Fruit fly (Drosophila melanogaster): ENCODE data around the gene RpL28.

The RpL28 gene

dm6 chr3L:3223390-3223914 is 692 bp upstream of the RpL28 start:
- TF ChIP-seq fd85E (GFP tag; optimal IDR thresholded peaks at IDR 0.05) (no peak), Eip75B (GFP tag; optimal IDR thresholded peaks at IDR 0.05) (no peak), pdm3 (GFP tag; optimal IDR thresholded peaks at IDR 0.05) (no peak), Ets21C (GFP tag; optimal IDR thresholded peaks at IDR 0.05) (no peak)

- peak; percentile 80 for TF ChIP-seq svp (GFP tag)
- no peak for TF ChIP-seq Ets21C (GFP tag; optimal IDR thresholded peaks at IDR 0.05)
These were observed 3.9 kb downstream of the RpL28 start, which contains the start of the genes hob and nSMase for dm6 chr3L:3218859-3219258. Gene hob, minus strand, starts transcription at chr3L:3218920. Gene nSMase, plus strand, starts transcription at chr3L:3219156.

dm6 chr3L:3208895-3209294 is 13.9 kb downstream of the RpL28 start, which contains the start of the genes CG32269 and CG32270:
Gene CG32269, minus strand, starts transcription at chr3L:3208985.
Gene CG32270, minus strand, starts transcription at chr3L:3208985.
- no peak for TF ChIP-seq fkh (GFP tag; optimal IDR thresholded peaks at IDR 0.05)
- no peak for TF ChIP-seq achi (GFP tag; optimal IDR thresholded peaks at IDR 0.05)
- no peak for TF ChIP-seq Eip93F (GFP tag; optimal IDR thresholded peaks at IDR 0.05)
- no peak for TF ChIP-seq CG8119 (GFP tag; IDR thresholded peaks at IDR 0.05)
- TF ChIP-seq spab (GFP tag; optimal IDR thresholded peaks at IDR 0.05), result no peak
- TF ChIP-seq fd85E (GFP tag; optimal IDR thresholded peaks at IDR 0.05), result no peak
- no peak for TF ChIP-seq Sox15 (GFP tag; optimal IDR thresholded peaks at IDR 0.05)
- no peak for TF ChIP-seq CG11762 (GFP tag; optimal IDR thresholded peaks at IDR 0.05; ENCODE audit: insufficient read depth)
- no peak for TF ChIP-seq Eip75B (GFP tag; optimal IDR thresholded peaks at IDR 0.05)
- TF ChIP-seq CG10669 (GFP tag; optimal IDR thresholded peaks at IDR 0.05), result no peak

- TF ChIP-seq Eip78C (GFP tag), result no peak
- TF ChIP-seq CG7368 (GFP tag; optimal IDR thresholded peaks at IDR 0.05), result no peak
- no peak for TF ChIP-seq Ets21C (GFP tag; optimal IDR thresholded peaks at IDR 0.05)
- no peak for TF ChIP-seq achi (GFP tag; optimal IDR thresholded peaks at IDR 0.05)
- TF ChIP-seq Ets96B (tag; optimal IDR thresholded peaks at IDR 0.05), result no peak
- no peak for TF ChIP-seq Lpt (GFP tag; optimal IDR thresholded peaks at IDR 0.05)
- no peak for TF ChIP-seq Gug (GFP tag; IDR thresholded peaks at IDR 0.05)
- TF ChIP-seq CG8632 (GFP tag; optimal IDR thresholded peaks at IDR 0.05), result no peak
- TF ChIP-seq Blimp-1 (GFP tag; optimal IDR thresholded peaks at IDR 0.05), result no peak
- no peak for TF ChIP-seq fd85E (GFP tag; optimal IDR thresholded peaks at IDR 0.05)
- TF ChIP-seq CG10631 (GFP tag; optimal IDR thresholded peaks at IDR 0.05), result no peak
- TF ChIP-seq net (GFP tag; optimal IDR thresholded peaks at IDR 0.05), result no peak
These were observed 16.5 kb downstream of the RpL28 start, which contains the start of gene CG33160 for dm6 chr3L:3206263-3206662. Gene CG33160, minus strand, starts transcription at chr3L:3206363.

- TF ChIP-seq CG6276 (GFP tag; optimal IDR thresholded peaks at IDR 0.05) (no peak), CG6163 (GFP tag; IDR thresholded peaks at IDR 0.05) (no peak), net (GFP tag; optimal IDR thresholded peaks at IDR 0.05) (no peak)
These were observed 17.4 kb downstream of the RpL28 start, which contains the start of gene CG32277 for dm6 chr3L:3205349-3205748. Gene CG32277, minus strand, starts transcription at chr3L:3205449.

- no peak for TF ChIP-seq CG15336 (GFP tag; IDR thresholded peaks at IDR 0.05)
- TF ChIP-seq Sox14 (GFP tag; optimal IDR thresholded peaks at IDR 0.05), result no peak
- TF ChIP-seq svp (GFP tag), result no peak
- no peak for TF ChIP-seq CG7368 (GFP tag; optimal IDR thresholded peaks at IDR 0.05)
- no peak for TF ChIP-seq acj6 (GFP tag; optimal IDR thresholded peaks at IDR 0.05)
- no peak for TF ChIP-seq topi (GFP tag; optimal IDR thresholded peaks at IDR 0.05)
- TF ChIP-seq vri (GFP tag; optimal IDR thresholded peaks at IDR 0.05), result no peak
- TF ChIP-seq CG11762 (GFP tag; optimal IDR thresholded peaks at IDR 0.05; ENCODE audit: insufficient read depth), result no peak
- TF ChIP-seq CG6276 (GFP tag; optimal IDR thresholded peaks at IDR 0.05), result no peak
- TF ChIP-seq Eip93F (GFP tag; optimal IDR thresholded peaks at IDR 0.05), result no peak
- no peak for TF ChIP-seq OdsH (GFP tag; optimal IDR thresholded peaks at IDR 0.05)
- TF ChIP-seq net (GFP tag; optimal IDR thresholded peaks at IDR 0.05), result no peak
- no peak for TF ChIP-seq pdm3 (GFP tag; optimal IDR thresholded peaks at IDR 0.05)
- TF ChIP-seq Gug (GFP tag; IDR thresholded peaks at IDR 0.05), result no peak
- no peak for TF ChIP-seq CG1621 (tag; optimal IDR thresholded peaks at IDR 0.05)
- TF ChIP-seq Sox102F (GFP tag; optimal IDR thresholded peaks at IDR 0.05), result no peak
- TF ChIP-seq lz (GFP tag; optimal IDR thresholded peaks at IDR 0.05), result no peak
- no peak for TF ChIP-seq Hr4 (GFP tag; optimal IDR thresholded peaks at IDR 0.05)
- no peak for TF ChIP-seq CG4318 (GFP tag; optimal IDR thresholded peaks at IDR 0.05)
These were observed 18.4 kb downstream of the RpL28 start, which contains the start of gene CG33159 for dm6 chr3L:3204348-3204747. Gene CG33159, minus strand, starts transcription at chr3L:3204448.
